Fruit fly (Drosophila melanogaster): ENCODE measurements around the gene CG43056.

dm6 chr2L:4417982-4418381 is 19.6 kb upstream of the CG43056 start:
- TF ChIP-seq CG8478 (optimal IDR thresholded peaks at IDR 0.05) (no peak), CTCF (optimal IDR thresholded peaks at IDR 0.05) (peak; percentile 87 to 94)
